Fruit fly (Drosophila melanogaster): ENCODE data around the gene Cralbp.
A peak's percentile ranks its signal among the peaks of the same experiment; 100 is the strongest.

The Cralbp gene

dm6 chr3L:5786604-5787003, at the start of gene Cralbp:
Gene Cralbp (minus strand): TSS chr3L:5786718.
- TF ChIP-seq CG8159 (tag; optimal IDR thresholded peaks at IDR 0.05) = no peak
- no peak for TF ChIP-seq CG15710 (tag; optimal IDR thresholded peaks at IDR 0.05)
- 0 out of 3 replicates have a peak, but pooled peaks have one; percentile 36 for TF ChIP-seq CG4496 (GFP tag; IDR thresholded peaks at IDR 0.05)
- no peak for TF ChIP-seq CG17806 (tag; optimal IDR thresholded peaks at IDR 0.05)
- TF ChIP-seq EcR (GFP tag; optimal IDR thresholded peaks at IDR 0.05) = no peak

DNA sequence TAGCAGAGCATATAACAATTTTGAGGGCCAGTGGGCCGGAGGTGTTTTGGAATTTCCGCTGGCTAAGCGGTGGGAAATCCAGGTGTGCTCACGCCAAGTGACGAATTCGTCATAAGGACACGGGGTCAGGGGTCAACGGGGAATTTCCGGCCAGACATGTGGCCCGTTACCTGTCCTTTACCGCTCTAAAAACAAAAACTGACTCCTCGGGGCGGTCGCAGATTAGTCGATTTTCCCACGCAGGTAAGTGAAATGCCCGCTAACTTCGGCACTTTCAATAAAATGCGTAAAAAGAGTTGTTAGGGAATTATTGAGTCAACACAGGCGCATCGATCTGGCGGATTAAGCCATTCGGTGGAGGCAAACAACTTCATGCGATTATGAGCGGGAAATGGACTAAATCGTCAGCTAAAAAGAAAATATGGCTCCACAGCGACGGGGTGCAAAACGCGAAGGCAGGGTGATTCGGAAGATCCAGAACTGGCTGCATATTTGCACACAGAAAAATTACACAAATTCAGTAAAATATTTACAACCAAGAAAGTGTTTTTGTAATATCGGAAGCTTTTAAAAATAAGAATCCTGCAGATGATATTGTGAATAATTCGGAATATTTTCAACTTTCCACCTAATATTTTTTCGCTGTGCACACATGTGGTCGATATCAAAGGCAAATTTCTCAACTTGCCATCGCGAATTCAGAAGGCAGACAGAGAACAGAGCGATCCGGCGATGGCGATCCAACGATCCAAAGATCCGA, 49.5 kb upstream of the Cralbp start:
- TF ChIP-seq CG34367 (tag; optimal IDR thresholded peaks at IDR 0.05) (peak; percentile 29), CG15710 (tag; optimal IDR thresholded peaks at IDR 0.05) (peak; percentile 46), CG9948 (tag; optimal IDR thresholded peaks at IDR 0.05) (peak; percentile 42), CG14655 (GFP tag; optimal IDR thresholded peaks at IDR 0.05) (peak; percentile 63), D1 (tag; optimal IDR thresholded peaks at IDR 0.05) (peak; percentile 36), Snoo (tag; optimal IDR thresholded peaks at IDR 0.05) (peak; percentile 32), CG12605 (GFP tag; IDR thresholded peaks at IDR 0.05) (no peak), CG13204 (GFP tag; optimal IDR thresholded peaks at IDR 0.05) (no peak), CG17806 (tag; optimal IDR thresholded peaks at IDR 0.05) (peak; percentile 60), CG32121 (GFP tag; IDR thresholded peaks at IDR 0.05) (no peak), gl (tag; optimal IDR thresholded peaks at IDR 0.05) (no peak), Ets98B (GFP tag; IDR thresholded peaks at IDR 0.05) (no peak), rn (GFP tag; IDR thresholded peaks at IDR 0.05) (no peak), CG8301 (tag; optimal IDR thresholded peaks at IDR 0.05) (peak; percentile 31), CG4496 (GFP tag; IDR thresholded peaks at IDR 0.05) (peak; percentile 42; the same call in 1 of the 3 replicates), CG8159 (tag; optimal IDR thresholded peaks at IDR 0.05) (peak; percentile 39), CG10348 (GFP tag; IDR thresholded peaks at IDR 0.05) (no peak), Pif1A (GFP tag; optimal IDR thresholded peaks at IDR 0.05) (peak; percentile 46), fd96Ca (GFP tag; IDR thresholded peaks at IDR 0.05) (0 out of 3 replicates have a peak, but pooled peaks have one; percentile 35), EcR (GFP tag; optimal IDR thresholded peaks at IDR 0.05) (no peak), Pif1B (GFP tag; optimal IDR thresholded peaks at IDR 0.05) (peak; percentile 19)

DNA sequence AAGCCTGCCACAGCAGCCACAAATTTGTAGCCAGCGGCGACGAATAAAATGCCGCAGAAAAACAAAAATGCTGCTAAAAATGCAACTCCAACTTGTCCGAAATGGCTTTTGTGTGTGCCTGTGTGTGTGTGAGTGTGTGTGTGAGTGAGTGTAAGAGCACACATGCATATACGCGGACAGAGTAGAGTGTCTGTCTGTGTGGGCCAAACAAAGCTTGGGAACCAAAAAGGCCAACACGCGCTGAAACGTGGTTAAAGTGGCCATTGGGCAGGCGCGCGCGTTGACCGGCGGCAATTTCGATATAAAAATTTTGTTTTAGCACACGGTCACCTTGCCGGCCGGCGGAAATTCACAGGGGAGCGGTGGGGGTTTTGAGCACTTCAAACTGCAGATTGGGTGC, 48.9 kb upstream of the Cralbp start:
- TF ChIP-seq D1 (tag; optimal IDR thresholded peaks at IDR 0.05) = no peak
- no peak for TF ChIP-seq rn (GFP tag; IDR thresholded peaks at IDR 0.05)
- no peak for TF ChIP-seq CG8159 (tag; optimal IDR thresholded peaks at IDR 0.05)

DNA sequence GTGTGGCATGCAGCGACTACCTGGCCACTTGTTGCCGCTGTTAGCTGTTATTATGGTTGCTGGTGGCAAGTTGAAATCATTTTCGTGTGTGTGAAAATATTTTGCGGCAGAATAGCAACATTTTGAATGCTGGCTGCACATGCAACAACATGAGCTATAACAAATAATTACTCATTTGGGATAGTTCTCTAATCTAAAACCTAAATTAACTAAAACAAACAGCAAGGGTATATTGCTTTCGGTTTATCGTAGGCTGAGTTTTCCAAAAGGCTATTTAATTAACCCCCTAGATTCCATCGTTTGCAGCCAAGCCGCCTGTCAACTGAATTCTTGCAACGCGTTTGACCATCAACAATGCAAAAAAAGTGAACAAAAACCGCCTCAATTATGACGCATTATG, 48.3 kb upstream of the Cralbp start:
- TF ChIP-seq CG13204 (GFP tag; optimal IDR thresholded peaks at IDR 0.05) (no peak), D1 (tag; optimal IDR thresholded peaks at IDR 0.05) (no peak), CG9948 (tag; optimal IDR thresholded peaks at IDR 0.05) (no peak), CG34367 (tag; optimal IDR thresholded peaks at IDR 0.05) (no peak), CG8301 (tag; optimal IDR thresholded peaks at IDR 0.05) (no peak)

- peak; percentile 98 for TF ChIP-seq fd96Ca (GFP tag; IDR thresholded peaks at IDR 0.05)
- TF ChIP-seq Snoo (tag; optimal IDR thresholded peaks at IDR 0.05) = peak; percentile 41
- TF ChIP-seq CG32121 (GFP tag; IDR thresholded peaks at IDR 0.05) = peak; percentile 96
- peak; percentile 73 for TF ChIP-seq CG15710 (tag; optimal IDR thresholded peaks at IDR 0.05)
- TF ChIP-seq gl (tag; optimal IDR thresholded peaks at IDR 0.05) = peak; percentile 52
- peak; percentile 92 for TF ChIP-seq Pif1A (GFP tag; optimal IDR thresholded peaks at IDR 0.05)
- peak; percentile 93 for TF ChIP-seq CG8301 (tag; optimal IDR thresholded peaks at IDR 0.05)
- peak; percentile 79 for TF ChIP-seq CG34367 (tag; optimal IDR thresholded peaks at IDR 0.05)
- peak; percentile 98 for TF ChIP-seq Ets98B (GFP tag; IDR thresholded peaks at IDR 0.05)
- peak; percentile 68 for TF ChIP-seq CG8159 (tag; optimal IDR thresholded peaks at IDR 0.05)
- peak; percentile 93 for TF ChIP-seq rn (GFP tag; IDR thresholded peaks at IDR 0.05)
- TF ChIP-seq D1 (tag; optimal IDR thresholded peaks at IDR 0.05) = no peak
- TF ChIP-seq CG4496 (GFP tag; IDR thresholded peaks at IDR 0.05) = peak; percentile 98
- TF ChIP-seq CG17806 (tag; optimal IDR thresholded peaks at IDR 0.05) = peak; percentile 77
- TF ChIP-seq EcR (GFP tag; optimal IDR thresholded peaks at IDR 0.05) = no peak
- peak; percentile 94 for TF ChIP-seq CG14655 (GFP tag; optimal IDR thresholded peaks at IDR 0.05)
- TF ChIP-seq Pif1B (GFP tag; optimal IDR thresholded peaks at IDR 0.05) = peak; percentile 85
- TF ChIP-seq CG9948 (tag; optimal IDR thresholded peaks at IDR 0.05) = peak; percentile 77
- no peak for TF ChIP-seq CG10348 (GFP tag; IDR thresholded peaks at IDR 0.05)
- TF ChIP-seq CG12605 (GFP tag; IDR thresholded peaks at IDR 0.05) = peak; percentile 91
- peak; percentile 2 for TF ChIP-seq CG13204 (GFP tag; optimal IDR thresholded peaks at IDR 0.05)
Observed at dm6 chr3L:5834245-5834644, 47.7 kb upstream of the Cralbp start.

- TF ChIP-seq Ets98B (GFP tag; IDR thresholded peaks at IDR 0.05) (no peak), EcR (GFP tag; optimal IDR thresholded peaks at IDR 0.05) (peak; percentile 0), CG13204 (GFP tag; optimal IDR thresholded peaks at IDR 0.05) (peak; percentile 43), CG10348 (GFP tag; IDR thresholded peaks at IDR 0.05) (no peak; the same call in 1 of the 2 replicates)
Observed at dm6 chr3L:5833761-5834160, 47.2 kb upstream of the Cralbp start.

DNA sequence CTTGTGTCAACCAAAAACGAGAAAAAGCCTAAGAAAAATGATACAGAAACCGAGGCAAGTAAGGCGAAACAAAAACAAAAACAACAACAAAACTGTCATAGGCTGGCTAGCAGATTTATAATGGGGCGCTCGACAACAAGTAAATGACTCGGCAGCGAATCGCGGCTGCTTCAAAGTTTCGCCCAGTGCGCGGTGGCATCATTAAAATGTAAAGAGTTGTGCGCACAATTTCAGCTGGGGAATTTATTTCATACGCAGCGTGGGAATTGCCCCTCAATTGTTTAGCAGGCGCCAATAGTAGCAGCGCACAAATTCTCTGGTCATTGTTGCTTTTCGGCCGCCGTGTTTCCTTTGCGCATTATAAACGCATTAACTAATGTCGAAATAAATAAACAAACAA, 45.4 kb upstream of the Cralbp start:
- TF ChIP-seq Pif1A (GFP tag; optimal IDR thresholded peaks at IDR 0.05) = no peak
- TF ChIP-seq CG10348 (GFP tag; IDR thresholded peaks at IDR 0.05) = no peak
- no peak for TF ChIP-seq CG13204 (GFP tag; optimal IDR thresholded peaks at IDR 0.05)
- no peak for TF ChIP-seq D1 (tag; optimal IDR thresholded peaks at IDR 0.05)
- TF ChIP-seq CG8301 (tag; optimal IDR thresholded peaks at IDR 0.05) = no peak
- no peak for TF ChIP-seq CG17806 (tag; optimal IDR thresholded peaks at IDR 0.05)
- TF ChIP-seq Pif1B (GFP tag; optimal IDR thresholded peaks at IDR 0.05) = no peak
- no peak for TF ChIP-seq CG12605 (GFP tag; IDR thresholded peaks at IDR 0.05)
- no peak for TF ChIP-seq gl (tag; optimal IDR thresholded peaks at IDR 0.05)
- TF ChIP-seq CG15710 (tag; optimal IDR thresholded peaks at IDR 0.05) = no peak
- TF ChIP-seq CG14655 (GFP tag; optimal IDR thresholded peaks at IDR 0.05) = no peak
- TF ChIP-seq Snoo (tag; optimal IDR thresholded peaks at IDR 0.05) = no peak
- TF ChIP-seq rn (GFP tag; IDR thresholded peaks at IDR 0.05) = no peak

Data from whole organism, pupa.